Fruit fly (Drosophila melanogaster) whole organism, embryonic: ENCODE measurements around the gene CG10710.

Experiments used
- Asciz ChIP-seq: fragments of 200-800 bp; sonication (Bioruptor generic); optimal IDR thresholded peaks from 2 replicates; lab custom pipeline; 2017; ENCODE audit warnings: missing biosample characterization, mild to moderate bottlenecking, missing genetic modification characterization, missing genetic modification reagents
- CG1024 ChIP-seq: fragments of 200-800 bp; sonication (Bioruptor generic); IDR thresholded peaks from 2 replicates; pipeline ENCODE4 v1.3.6; 2022; ENCODE audit warnings: missing biosample characterization, missing genetic modification characterization
- CG10274 ChIP-seq: fragments of 200-800 bp; sonication (Bioruptor generic); optimal IDR thresholded peaks from 3 replicates; lab custom pipeline; 2017; ENCODE audit warnings: missing biosample characterization, mild to moderate bottlenecking, missing genetic modification characterization
- CG10543 ChIP-seq: fragments of 200-800 bp; sonication (Bioruptor generic); optimal IDR thresholded peaks from 3 replicates; lab custom pipeline; 2017; ENCODE audit warnings: missing biosample characterization, mild to moderate bottlenecking, missing genetic modification characterization, moderate library complexity
- CG10979 ChIP-seq: fragments of 200-800 bp; sonication (Bioruptor generic); optimal IDR thresholded peaks from 2 replicates; lab custom pipeline; 2018; ENCODE audit warnings: missing biosample characterization, mild to moderate bottlenecking, missing genetic modification characterization, moderate library complexity
- CG11695 ChIP-seq: fragments of 200-800 bp; sonication (Bioruptor generic); IDR thresholded peaks from 3 replicates; pipeline ENCODE4 v1.3.6; 2022; ENCODE audit warnings: missing biosample characterization, missing genetic modification characterization
- CG1233 ChIP-seq: fragments of 200-800 bp; sonication (Bioruptor generic); optimal IDR thresholded peaks from 4 replicates; lab custom pipeline; 2018; ENCODE audit warnings: missing biosample characterization, mild to moderate bottlenecking, missing genetic modification characterization
- CG12659 ChIP-seq: fragments of 200-800 bp; sonication (Bioruptor generic); optimal IDR thresholded peaks from 3 replicates; lab custom pipeline; 2017; ENCODE audit warnings: mild to moderate bottlenecking, missing biosample characterization, missing genetic modification reagents, missing genetic modification characterization
- CG14965 ChIP-seq: fragments of 200-800 bp; sonication (Bioruptor generic); optimal IDR thresholded peaks from 2 replicates; lab custom pipeline; 2016; ENCODE audit warnings: missing biosample characterization, missing genetic modification characterization, borderline replicate concordance
- CG18599 ChIP-seq: fragments of 200-800 bp; sonication (Bioruptor generic); optimal IDR thresholded peaks from 3 replicates; lab custom pipeline; 2017; ENCODE audit warnings: missing biosample characterization, missing genetic modification characterization, mild to moderate bottlenecking, moderate library complexity, missing genetic modification reagents
- CG2678 ChIP-seq: fragments of 200-800 bp; sonication (Bioruptor generic); optimal IDR thresholded peaks from 3 replicates; lab custom pipeline; 2019; ENCODE audit warnings: missing biosample characterization, mild to moderate bottlenecking, missing genetic modification characterization, moderate library complexity
- CG2712 ChIP-seq: fragments of 200-800 bp; optimal IDR thresholded peaks from 3 replicates; lab custom pipeline; 2019; ENCODE audit warnings: missing biosample characterization, mild to moderate bottlenecking, missing genetic modification characterization, moderate library complexity
- CG3726 ChIP-seq: fragments of 200-800 bp; sonication (Bioruptor generic); IDR thresholded peaks from 3 replicates; pipeline ENCODE4, ENCODE4 v1.3.6; 2022; ENCODE audit warnings: missing biosample characterization, missing genetic modification characterization
- CG4820 ChIP-seq: fragments of 200-800 bp; sonication (Bioruptor generic); optimal IDR thresholded peaks from 3 replicates; lab custom pipeline; 2016; ENCODE audit warnings: missing biosample characterization, missing genetic modification characterization
- CG6175 ChIP-seq: fragments of 200-800 bp; sonication (Bioruptor generic); IDR thresholded peaks from 3 replicates; pipeline ENCODE4 v1.3.6; 2022; ENCODE audit warnings: missing biosample characterization, missing genetic modification characterization
- CG6254 ChIP-seq: fragments of 200-800 bp; sonication (Bioruptor generic); optimal IDR thresholded peaks from 3 replicates; lab custom pipeline; 2017; ENCODE audit warnings: mild to moderate bottlenecking, missing biosample characterization, missing genetic modification reagents, missing genetic modification characterization
- CG6654 ChIP-seq: fragments of 200-800 bp; sonication (Bioruptor generic); optimal IDR thresholded peaks from 2 replicates; lab custom pipeline; 2017; ENCODE audit warnings: missing biosample characterization, mild to moderate bottlenecking, missing genetic modification characterization
- CG6813 ChIP-seq: fragments of 200-800 bp; sonication (Bioruptor generic); optimal IDR thresholded peaks from 2 replicates; lab custom pipeline; 2017; ENCODE audit warnings: missing biosample characterization, missing genetic modification characterization, mild to moderate bottlenecking, moderate library complexity, missing genetic modification reagents
- CG8281 ChIP-seq: fragments of 200-800 bp; sonication (Bioruptor generic); optimal IDR thresholded peaks from 2 replicates; lab custom pipeline; 2018; ENCODE audit warnings: missing biosample characterization, mild to moderate bottlenecking, missing genetic modification characterization, moderate library complexity
- CG8924 ChIP-seq: fragments of 200-800 bp; optimal IDR thresholded peaks from 3 replicates; lab custom pipeline; 2019; ENCODE audit warnings: missing biosample characterization, mild to moderate bottlenecking, missing genetic modification characterization, moderate library complexity
- Camta ChIP-seq: fragments of 200-800 bp; sonication (Bioruptor generic); optimal IDR thresholded peaks from 2 replicates; lab custom pipeline; 2016; ENCODE audit warnings: missing biosample characterization, missing genetic modification characterization
- Doc3 ChIP-seq: fragments of 200-800 bp; sonication (Bioruptor generic); IDR thresholded peaks from 3 replicates; pipeline ENCODE4 v1.3.6; 2022; ENCODE audit warnings: missing biosample characterization, missing genetic modification characterization; ENCODE audit not compliant: partially characterized antibody
- Elba2 ChIP-seq: fragments of 200-800 bp; sonication (Bioruptor generic); optimal IDR thresholded peaks from 3 replicates; lab custom pipeline; 2016; ENCODE audit warnings: missing biosample characterization, missing genetic modification characterization
- HLHmδ ChIP-seq: fragments of 200-800 bp; sonication (Bioruptor generic); optimal IDR thresholded peaks from 2 replicates; lab custom pipeline; 2018; ENCODE audit warnings: missing biosample characterization, mild to moderate bottlenecking, missing genetic modification characterization, moderate library complexity
- HmgD ChIP-seq: fragments of 200-800 bp; sonication (Bioruptor generic); optimal IDR thresholded peaks from 3 replicates; lab custom pipeline; 2016; ENCODE audit warnings: missing biosample characterization, missing genetic modification characterization
- MESR4 ChIP-seq: fragments of 200-800 bp; sonication (Bioruptor generic); optimal IDR thresholded peaks from 2 replicates; lab custom pipeline; 2018; ENCODE audit warnings: missing biosample characterization, mild to moderate bottlenecking, missing genetic modification characterization, moderate library complexity
- NFAT ChIP-seq: fragments of 200-800 bp; sonication (Bioruptor generic); IDR thresholded peaks from 2 replicates; pipeline ENCODE4 v1.3.6; 2022; ENCODE audit warnings: missing biosample characterization, missing genetic modification characterization
- NfI ChIP-seq: fragments of 200-800 bp; sonication (Bioruptor generic); optimal IDR thresholded peaks from 3 replicates; lab custom pipeline; 2018; ENCODE audit warnings: missing biosample characterization, mild to moderate bottlenecking, missing genetic modification characterization, moderate library complexity
- Ravus ChIP-seq: fragments of 200-800 bp; sonication (Bioruptor generic); IDR thresholded peaks from 2 replicates; pipeline ENCODE4 v1.3.6; 2022; ENCODE audit warnings: missing biosample characterization, missing genetic modification characterization
- Xrp1 ChIP-seq: fragments of 200-800 bp; sonication (Bioruptor generic); IDR thresholded peaks from 2 replicates; pipeline ENCODE4 v1.3.6; 2022; ENCODE audit warnings: missing biosample characterization, missing genetic modification characterization
- az2 ChIP-seq: fragments of 200-800 bp; sonication (Bioruptor generic); optimal IDR thresholded peaks from 3 replicates; lab custom pipeline; 2016; ENCODE audit warnings: missing biosample characterization, missing genetic modification characterization
- dan ChIP-seq: fragments of 200-800 bp; sonication (Bioruptor generic); IDR thresholded peaks from 2 replicates; pipeline ENCODE4 v1.3.6; 2022; ENCODE audit warnings: missing biosample characterization, missing genetic modification characterization
- dmrt99B ChIP-seq: fragments of 200-800 bp; sonication (Bioruptor generic); optimal IDR thresholded peaks from 2 replicates; lab custom pipeline; 2018; ENCODE audit warnings: missing biosample characterization, mild to moderate bottlenecking, missing genetic modification characterization, moderate library complexity
- ems ChIP-seq: fragments of 200-800 bp; sonication (Bioruptor generic); optimal IDR thresholded peaks from 3 replicates; lab custom pipeline; 2016; ENCODE audit warnings: missing biosample characterization, missing genetic modification characterization
- hbn ChIP-seq: fragments of 200-800 bp; sonication (Bioruptor generic); IDR thresholded peaks from 2 replicates; pipeline ENCODE4 v1.3.6; 2022; ENCODE audit warnings: missing biosample characterization, missing genetic modification characterization; ENCODE audit not compliant: partially characterized antibody
- mam ChIP-seq: fragments of 200-800 bp; sonication (Bioruptor generic); optimal IDR thresholded peaks from 3 replicates; lab custom pipeline; 2016; ENCODE audit warnings: missing biosample characterization, missing genetic modification characterization
- phol ChIP-seq: fragments of 200-800 bp; sonication (Bioruptor generic); optimal IDR thresholded peaks from 3 replicates; lab custom pipeline; 2018; ENCODE audit warnings: missing biosample characterization, mild to moderate bottlenecking, missing genetic modification characterization, moderate library complexity
- prd ChIP-seq, 3 experiments: fragments of >200 bp in 2 of 3; fragments of 200-800 bp in 1 of 3; sonication (Bioruptor generic) in 1 of 3; optimal IDR thresholded peaks in 2 of 3; IDR thresholded peaks in 1 of 3; 2 replicates in 2 of 3; 3 replicates in 1 of 3; pipeline versions ENCODE4 v1.3.6 to Lab custom; 2017 to 2022; ENCODE audit warnings: missing biosample characterization in 1 of 3, missing genetic modification characterization in 1 of 3
- pros ChIP-seq: fragments of 200-800 bp; sonication (Bioruptor generic); optimal IDR thresholded peaks from 3 replicates; lab custom pipeline; 2019; ENCODE audit warnings: missing biosample characterization, mild to moderate bottlenecking, missing genetic modification characterization, moderate library complexity
- ro ChIP-seq: fragments of 200-800 bp; sonication (Bioruptor generic); IDR thresholded peaks from 2 replicates; pipeline ENCODE4 v1.3.6; 2022; ENCODE audit warnings: missing biosample characterization, missing genetic modification characterization
- schlank ChIP-seq: fragments of 200-800 bp; sonication (Bioruptor generic); optimal IDR thresholded peaks from 2 replicates; lab custom pipeline; 2018; ENCODE audit warnings: missing biosample characterization, mild to moderate bottlenecking, missing genetic modification characterization
- sob ChIP-seq: fragments of 200-800 bp; sonication (Bioruptor generic); IDR thresholded peaks from 2 replicates; pipeline ENCODE4 v1.3.6; 2022; ENCODE audit warnings: missing biosample characterization, missing genetic modification characterization
- ssp ChIP-seq: fragments of 200-800 bp; sonication (Bioruptor generic); IDR thresholded peaks from 2 replicates; pipeline ENCODE4 v1.3.6; 2022; ENCODE audit warnings: missing biosample characterization, missing genetic modification characterization
- sug ChIP-seq: fragments of 200-800 bp; optimal IDR thresholded peaks from 2 replicates; lab custom pipeline; 2019; ENCODE audit warnings: missing biosample characterization, mild to moderate bottlenecking, missing genetic modification characterization, moderate library complexity
- tin ChIP-seq: fragments of 200-800 bp; sonication (Bioruptor generic); optimal IDR thresholded peaks from 3 replicates; lab custom pipeline; 2016; ENCODE audit warnings: missing biosample characterization, missing genetic modification characterization
- tna ChIP-seq: fragments of 200-800 bp; sonication (Bioruptor generic); IDR thresholded peaks from 2 replicates; pipeline ENCODE4 v1.3.6; 2022; ENCODE audit warnings: missing biosample characterization, missing genetic modification characterization; ENCODE audit not compliant: partially characterized antibody
- unc-4 ChIP-seq: fragments of 200-800 bp; sonication (Bioruptor generic); IDR thresholded peaks from 2 replicates; pipeline ENCODE4 v1.3.6; 2022; ENCODE audit warnings: missing biosample characterization, missing genetic modification characterization; ENCODE audit not compliant: partially characterized antibody
- usp ChIP-seq: fragments of >200 bp; optimal IDR thresholded peaks from 2 replicates; lab custom pipeline; 2017; ENCODE audit warnings: missing biosample characterization, missing genetic modification characterization
- yki ChIP-seq: fragments of >200 bp; optimal IDR thresholded peaks from 3 replicates; lab custom pipeline; 2018

Gene CG10710

dm6 chr3L:13479609-13480240, 39.7 kb downstream of the CG10710 start (continued):
- TF ChIP-seq tin (GFP tag; lab: Kevin White, UChicago) (peak; percentile 6), tna (GFP tag; lab: Robert Waterston, UW) (no peak), CG8281 (tag; lab: Kevin White, UChicago) (peak; percentile 0), CG1233 (GFP tag; lab: Kevin White, UChicago) (peak; percentile 13), CG11695 (GFP tag; lab: Robert Waterston, UW) (peak; percentile 51; the same call in 1 of the 3 replicates), pros (GFP tag; lab: Kevin White, UChicago) (no peak), sug (tag; lab: Kevin White, UChicago) (peak; percentile 15), CG14965 (no peak), CG6654 (peak; percentile 15), schlank (no peak), CG6175 (GFP tag; lab: Robert Waterston, UW) (0 out of 3 replicates have a peak, but pooled peaks have one; percentile 9), CG10543 (GFP tag; lab: Kevin White, UChicago) (peak; percentile 81), hbn (no peak), sob (GFP tag; lab: Robert Waterston, UW) (peak; percentile 51; the same call in 1 of the 2 replicates), unc-4 (no peak), MESR4 (no peak), Xrp1 (GFP tag; lab: Robert Waterston, UW) (peak; percentile 16; the same call in 1 of the 2 replicates), HLHmδ (GFP tag; lab: Kevin White, UChicago) (no peak), CG10979 (tag; lab: Kevin White, UChicago) (no peak), ro (no peak), CG2712 (tag; lab: Kevin White, UChicago) (peak; percentile 31), mam (GFP tag; lab: Kevin White, UChicago) (peak; percentile 51), yki (no peak), CG18599 (GFP tag; lab: Kevin White, UChicago) (peak; percentile 63), phol (peak; percentile 48), Elba2 (GFP tag; lab: Kevin White, UChicago) (no peak), NfI (GFP tag; lab: Kevin White, UChicago) (peak; percentile 53), Doc3 (no peak), Asciz (GFP tag; lab: Kevin White, UChicago) (peak; percentile 40), prd (optimal IDR thresholded peaks at IDR 0.05; lab: Kevin White, UChicago) (no peak), prd (GFP tag; IDR thresholded peaks at IDR 0.05; lab: Robert Waterston, UW) (0 out of 3 replicates have a peak, but pooled peaks have one; percentile 38), dan (GFP tag; lab: Robert Waterston, UW) (no peak), CG2678 (tag; lab: Kevin White, UChicago) (peak; percentile 76), ems (GFP tag; lab: Kevin White, UChicago) (peak; percentile 25), dmrt99B (tag; lab: Kevin White, UChicago) (peak; percentile 72), CG4820 (GFP tag; lab: Kevin White, UChicago) (peak; percentile 2), CG6813 (GFP tag; lab: Kevin White, UChicago) (peak; percentile 43), NFAT (GFP tag; lab: Robert Waterston, UW) (no peak), CG1024 (GFP tag; lab: Robert Waterston, UW) (no peak), CG6254 (GFP tag; lab: Kevin White, UChicago) (peak; percentile 17), HmgD (GFP tag; lab: Kevin White, UChicago) (no peak), CG10274 (GFP tag; lab: Kevin White, UChicago) (peak; percentile 43), ssp (GFP tag; lab: Robert Waterston, UW) (no peak), az2 (peak; percentile 30), Ravus (GFP tag; lab: Robert Waterston, UW) (no peak), CG8924 (tag; lab: Kevin White, UChicago) (peak; percentile 46), CG3726 (GFP tag; lab: Robert Waterston, UW) (no peak), usp (GFP tag; lab: Kevin White, UChicago) (no peak), Camta (GFP tag; lab: Kevin White, UChicago) (peak; percentile 15), CG12659 (GFP tag; lab: Kevin White, UChicago) (peak; percentile 57)
